Fruit fly (Drosophila melanogaster) whole organism, embryonic: ENCODE data around the gene 5-HT2B.

Source experiments
- Atf6 ChIP-seq: fragments of 200-800 bp; sonication (Bioruptor generic); IDR thresholded peaks from 2 replicates; pipeline ENCODE4 v1.3.6; 2022; ENCODE audit warnings: missing biosample characterization, missing genetic modification characterization
- Awh ChIP-seq: fragments of 200-800 bp; sonication (Bioruptor generic); IDR thresholded peaks from 2 replicates; pipeline ENCODE4, ENCODE4 v1.3.6; 2022; ENCODE audit warnings: missing biosample characterization, missing genetic modification characterization
- B-H1 ChIP-seq: fragments of 200-800 bp; sonication (Bioruptor generic); IDR thresholded peaks from 3 replicates; pipeline ENCODE4 v1.3.6; 2022; ENCODE audit warnings: missing biosample characterization, missing genetic modification characterization
- CG11247 ChIP-seq: fragments of 200-800 bp; sonication (Bioruptor generic); IDR thresholded peaks from 2 replicates; pipeline ENCODE4 v1.3.6; 2022; ENCODE audit warnings: missing biosample characterization, missing genetic modification characterization
- CG11504 ChIP-seq: fragments of 200-800 bp; sonication (Bioruptor generic); optimal IDR thresholded peaks from 3 replicates; lab custom pipeline; 2019; ENCODE audit warnings: missing biosample characterization, mild to moderate bottlenecking, missing genetic modification characterization, moderate library complexity
- CG12104 ChIP-seq: fragments of 200-800 bp; sonication (Bioruptor generic); optimal IDR thresholded peaks from 3 replicates; lab custom pipeline; 2016; ENCODE audit warnings: missing biosample characterization, missing genetic modification characterization
- CG12155 ChIP-seq: fragments of 200-800 bp; sonication (Bioruptor generic); optimal IDR thresholded peaks from 3 replicates; lab custom pipeline; 2016; ENCODE audit warnings: missing biosample characterization, missing genetic modification characterization
- CG13894 ChIP-seq: fragments of 200-800 bp; sonication (Bioruptor generic); optimal IDR thresholded peaks from 3 replicates; lab custom pipeline; 2018; ENCODE audit warnings: missing biosample characterization, mild to moderate bottlenecking, missing genetic modification characterization, moderate library complexity
- CG14014 ChIP-seq: fragments of 200-800 bp; sonication (Bioruptor generic); IDR thresholded peaks from 2 replicates; pipeline ENCODE4 v1.3.6; 2022; ENCODE audit warnings: missing biosample characterization, missing genetic modification characterization
- CG16813 ChIP-seq: fragments of 200-800 bp; sonication (Bioruptor generic); IDR thresholded peaks from 3 replicates; pipeline ENCODE4 v1.3.6; 2022; ENCODE audit warnings: missing biosample characterization, missing genetic modification characterization; ENCODE audit not compliant: partially characterized antibody
- CG17385 ChIP-seq: fragments of 200-800 bp; sonication (Bioruptor generic); optimal IDR thresholded peaks from 3 replicates; lab custom pipeline; 2018; ENCODE audit warnings: missing biosample characterization, mild to moderate bottlenecking, missing genetic modification characterization
- CG17568 ChIP-seq: fragments of 200-800 bp; sonication (Bioruptor generic); optimal IDR thresholded peaks from 2 replicates; lab custom pipeline; 2018; ENCODE audit warnings: missing biosample characterization, mild to moderate bottlenecking, missing genetic modification characterization, moderate library complexity
- CG18011 ChIP-seq: fragments of 200-800 bp; sonication (Bioruptor generic); optimal IDR thresholded peaks from 2 replicates; lab custom pipeline; 2017; ENCODE audit warnings: missing biosample characterization, missing genetic modification characterization, mild to moderate bottlenecking, moderate library complexity, missing genotype
- CG18599 ChIP-seq: fragments of 200-800 bp; sonication (Bioruptor generic); optimal IDR thresholded peaks from 3 replicates; lab custom pipeline; 2017; ENCODE audit warnings: missing biosample characterization, missing genetic modification characterization, mild to moderate bottlenecking, moderate library complexity, missing genetic modification reagents
- CG18764 ChIP-seq: fragments of 200-800 bp; sonication (Bioruptor generic); optimal IDR thresholded peaks from 3 replicates; lab custom pipeline; 2016; ENCODE audit warnings: missing biosample characterization, missing genetic modification characterization
- CG30403 ChIP-seq: fragments of 200-800 bp; sonication (Bioruptor generic); optimal IDR thresholded peaks from 3 replicates; lab custom pipeline; 2016; ENCODE audit warnings: missing biosample characterization, missing genetic modification characterization
- CG32772 ChIP-seq: fragments of 200-800 bp; sonication (Bioruptor generic); IDR thresholded peaks from 2 replicates; pipeline ENCODE4 v1.3.6; 2022; ENCODE audit warnings: missing biosample characterization, missing genetic modification characterization
- CG3281 ChIP-seq: fragments of 200-800 bp; sonication (Bioruptor generic); optimal IDR thresholded peaks from 3 replicates; lab custom pipeline; 2017; ENCODE audit warnings: missing biosample characterization, mild to moderate bottlenecking, missing genetic modification characterization
- CG34376 ChIP-seq: fragments of 200-800 bp; sonication (Bioruptor generic); optimal IDR thresholded peaks from 2 replicates; lab custom pipeline; 2018; ENCODE audit warnings: missing biosample characterization, mild to moderate bottlenecking, missing genetic modification characterization
- CG42726 ChIP-seq: fragments of 200-800 bp; sonication (Bioruptor generic); IDR thresholded peaks from 2 replicates; pipeline ENCODE4 v1.3.6; 2022; ENCODE audit warnings: missing biosample characterization, missing genetic modification characterization; ENCODE audit not compliant: partially characterized antibody
- CG4617 ChIP-seq: fragments of 200-800 bp; sonication (Bioruptor generic); optimal IDR thresholded peaks from 3 replicates; lab custom pipeline; 2016; ENCODE audit warnings: missing biosample characterization, missing genetic modification characterization, borderline replicate concordance
- CG7556 ChIP-seq: fragments of 200-800 bp; sonication (Bioruptor generic); optimal IDR thresholded peaks from 2 replicates; lab custom pipeline; 2017; ENCODE audit warnings: missing biosample characterization, mild to moderate bottlenecking, missing genetic modification characterization
- CG9437 ChIP-seq: fragments of 200-800 bp; sonication (Bioruptor generic); optimal IDR thresholded peaks from 2 replicates; lab custom pipeline; 2018; ENCODE audit warnings: missing biosample characterization, mild to moderate bottlenecking, missing genetic modification characterization
- CG9797 ChIP-seq: fragments of 200-800 bp; sonication (Bioruptor generic); optimal IDR thresholded peaks from 3 replicates; lab custom pipeline; 2018; ENCODE audit warnings: missing biosample characterization, mild to moderate bottlenecking, missing genetic modification characterization
- HHEX ChIP-seq: fragments of 200-800 bp; sonication (Bioruptor generic); optimal IDR thresholded peaks from 3 replicates; lab custom pipeline; 2017; ENCODE audit warnings: missing biosample characterization, mild to moderate bottlenecking, missing genetic modification characterization, missing genetic modification reagents
- HLH54F ChIP-seq: fragments of 200-800 bp; sonication (Bioruptor generic); optimal IDR thresholded peaks from 3 replicates; lab custom pipeline; 2016; ENCODE audit warnings: missing biosample characterization, missing genetic modification characterization
- HmgZ ChIP-seq: fragments of 200-800 bp; sonication (Bioruptor generic); optimal IDR thresholded peaks from 2 replicates; lab custom pipeline; 2018; ENCODE audit warnings: missing biosample characterization, mild to moderate bottlenecking, missing genetic modification characterization
- Lim3 ChIP-seq: fragments of 200-800 bp; sonication (Bioruptor generic); IDR thresholded peaks from 2 replicates; pipeline ENCODE4 v1.3.6; 2022; ENCODE audit warnings: missing biosample characterization, missing genetic modification characterization
- Med ChIP-seq: fragments of 200-800 bp; sonication (Bioruptor generic); peaks from one replicate; lab custom pipeline; 2016; ENCODE audit warnings: missing biosample characterization, missing genetic modification characterization, mild to moderate bottlenecking, inconsistent platforms, moderate library complexity
- Mrtf ChIP-seq: fragments of 200-800 bp; sonication (Bioruptor generic); IDR thresholded peaks from 3 replicates; pipeline ENCODE4 v1.3.6; 2022; ENCODE audit warnings: missing biosample characterization, missing genetic modification characterization
- Opbp ChIP-seq: fragments of 200-800 bp; sonication (Bioruptor generic); IDR thresholded peaks from 3 replicates; pipeline ENCODE4 v1.3.6; 2022; ENCODE audit warnings: missing biosample characterization, missing genetic modification characterization; ENCODE audit not compliant: partially characterized antibody
- Rx ChIP-seq: fragments of 200-800 bp; sonication (Bioruptor generic); IDR thresholded peaks from 2 replicates; pipeline ENCODE4 v1.3.6; 2022; ENCODE audit warnings: missing biosample characterization, missing genetic modification characterization
- Six4 ChIP-seq: fragments of 200-800 bp; sonication (Bioruptor generic); optimal IDR thresholded peaks from 2 replicates; lab custom pipeline; 2016; ENCODE audit warnings: missing biosample characterization, missing genetic modification characterization
- Sox100B ChIP-seq: fragments of 200-800 bp; sonication (Bioruptor generic); optimal IDR thresholded peaks from 3 replicates; lab custom pipeline; 2018; ENCODE audit warnings: missing biosample characterization, mild to moderate bottlenecking, missing genetic modification characterization
- Spps ChIP-seq: fragments of 200-800 bp; sonication (Bioruptor generic); optimal IDR thresholded peaks from 2 replicates; lab custom pipeline; 2018; ENCODE audit warnings: missing biosample characterization, mild to moderate bottlenecking, missing genetic modification characterization
- Xrp1 ChIP-seq: fragments of 200-800 bp; sonication (Bioruptor generic); IDR thresholded peaks from 2 replicates; pipeline ENCODE4 v1.3.6; 2022; ENCODE audit warnings: missing biosample characterization, missing genetic modification characterization
- ash1 ChIP-seq: fragments of 200-800 bp; sonication (Bioruptor generic); optimal IDR thresholded peaks from 2 replicates; lab custom pipeline; 2018; ENCODE audit warnings: missing biosample characterization, mild to moderate bottlenecking, missing genetic modification characterization
- bbx ChIP-seq: fragments of 200-800 bp; sonication (Bioruptor generic); IDR thresholded peaks from 2 replicates; pipeline ENCODE4 v1.3.6; 2022; ENCODE audit warnings: missing biosample characterization, missing genetic modification characterization; ENCODE audit not compliant: partially characterized antibody
- ci ChIP-seq: fragments of 200-800 bp; sonication (Bioruptor generic); IDR thresholded peaks from 3 replicates; pipeline ENCODE4 v1.3.6; 2022; ENCODE audit warnings: missing biosample characterization, missing genetic modification characterization
- eyg ChIP-seq: fragments of 200-800 bp; sonication (Bioruptor generic); optimal IDR thresholded peaks from 3 replicates; lab custom pipeline; 2016; ENCODE audit warnings: missing biosample characterization, missing genetic modification characterization
- fru ChIP-seq: fragments of >200 bp; optimal IDR thresholded peaks from 2 replicates; lab custom pipeline; 2017
- gem ChIP-seq: fragments of 200-800 bp; sonication (Bioruptor generic); optimal IDR thresholded peaks from 2 replicates; lab custom pipeline; 2019; ENCODE audit warnings: missing biosample characterization, mild to moderate bottlenecking, missing genetic modification characterization, moderate library complexity
- klu ChIP-seq: fragments of 200-800 bp; sonication (Bioruptor generic); IDR thresholded peaks from 2 replicates; pipeline ENCODE4 v1.3.6; 2022; ENCODE audit warnings: missing biosample characterization, missing genetic modification characterization
- pzg ChIP-seq: fragments of 200-800 bp; sonication (Bioruptor generic); optimal IDR thresholded peaks from 3 replicates; lab custom pipeline; 2018; ENCODE audit warnings: missing biosample characterization, mild to moderate bottlenecking, missing genetic modification characterization, moderate library complexity
- sd ChIP-seq: fragments of 200-800 bp; sonication (Bioruptor generic); optimal IDR thresholded peaks from 3 replicates; lab custom pipeline; 2018; ENCODE audit warnings: missing biosample characterization, mild to moderate bottlenecking, missing genetic modification characterization, moderate library complexity
- shn ChIP-seq: fragments of 200-800 bp; sonication (Bioruptor generic); optimal IDR thresholded peaks from 3 replicates; lab custom pipeline; 2016; ENCODE audit warnings: missing biosample characterization, missing genetic modification characterization
- slp2 ChIP-seq: fragments of 200-800 bp; sonication (Bioruptor generic); optimal IDR thresholded peaks from 2 replicates; lab custom pipeline; 2016; ENCODE audit warnings: missing biosample characterization, missing genetic modification characterization
- tap ChIP-seq: fragments of 200-800 bp; optimal IDR thresholded peaks from 3 replicates; lab custom pipeline; 2019; ENCODE audit warnings: missing biosample characterization, mild to moderate bottlenecking, missing genetic modification characterization, moderate library complexity
- tup ChIP-seq: fragments of 200-800 bp; sonication (Bioruptor generic); optimal IDR thresholded peaks from 2 replicates; lab custom pipeline; 2016; ENCODE audit warnings: missing biosample characterization, mild to moderate bottlenecking, missing genetic modification characterization, moderate library complexity
- tx ChIP-seq: fragments of 200-800 bp; sonication (Bioruptor generic); optimal IDR thresholded peaks from 2 replicates; lab custom pipeline; 2016; ENCODE audit warnings: missing biosample characterization, missing genetic modification characterization

Gene 5-HT2B

dm6 chr3R:8663668-8664283, 85.8 kb downstream of the 5-HT2B start, which contains the start of gene CG8032 (continued):
- TF ChIP-seq Mrtf (GFP tag; lab: Robert Waterston, UW), result 0 out of 3 replicates have a peak, but pooled peaks have one; percentile 36
- TF ChIP-seq CG4617 (GFP tag; lab: Kevin White, UChicago), result peak; percentile 61
- peak; percentile 70 for TF ChIP-seq HmgZ (tag; lab: Kevin White, UChicago)
- TF ChIP-seq tup (GFP tag; lab: Kevin White, UChicago), result no peak
- peak; percentile 51 for TF ChIP-seq gem
- no peak for TF ChIP-seq CG11247 (GFP tag; lab: Robert Waterston, UW)
- peak; percentile 76 for TF ChIP-seq CG12155 (GFP tag; lab: Kevin White, UChicago)
- TF ChIP-seq Med (GFP tag; lab: Kevin White, UChicago), result peak; percentile 95
- TF ChIP-seq HLH54F (GFP tag; lab: Kevin White, UChicago), result peak; percentile 19
- TF ChIP-seq tx (GFP tag; lab: Kevin White, UChicago), result peak; percentile 57
- no peak for TF ChIP-seq CG18011 (GFP tag; lab: Kevin White, UChicago)
- peak; percentile 75 for TF ChIP-seq pzg (GFP tag; lab: Kevin White, UChicago)
- no peak for TF ChIP-seq CG9437 (GFP tag; lab: Kevin White, UChicago)
- TF ChIP-seq CG17385 (GFP tag; lab: Kevin White, UChicago), result peak; percentile 11
- TF ChIP-seq CG12104 (GFP tag; lab: Kevin White, UChicago), result no peak
- TF ChIP-seq CG42726, result no peak
- TF ChIP-seq slp2, result peak; percentile 19
- TF ChIP-seq CG18764 (GFP tag; lab: Kevin White, UChicago), result no peak
- TF ChIP-seq CG11504 (tag; lab: Kevin White, UChicago), result peak; percentile 41
- TF ChIP-seq Atf6 (GFP tag; lab: Robert Waterston, UW), result peak; percentile 39; the same call in 1 of the 2 replicates
- TF ChIP-seq shn, result peak; percentile 36
- TF ChIP-seq bbx (GFP tag; lab: Robert Waterston, UW), result no peak; the same call in 1 of the 2 replicates
- TF ChIP-seq ash1 (GFP tag; lab: Kevin White, UChicago), result no peak
- no peak for TF ChIP-seq CG17568 (GFP tag; lab: Kevin White, UChicago)
- no peak for TF ChIP-seq HHEX (GFP tag; lab: Kevin White, UChicago)
- TF ChIP-seq Rx (GFP tag; lab: Robert Waterston, UW), result no peak
- TF ChIP-seq tap (tag; lab: Kevin White, UChicago), result peak; percentile 16
- TF ChIP-seq Xrp1, result peak; percentile 13; the same call in 1 of the 2 replicates
- TF ChIP-seq CG14014 (GFP tag; lab: Robert Waterston, UW), result no peak
- no peak for TF ChIP-seq klu (GFP tag; lab: Robert Waterston, UW)
- peak; percentile 7 for TF ChIP-seq CG18599
- TF ChIP-seq CG34376 (GFP tag; lab: Kevin White, UChicago), result peak; percentile 30
- peak; percentile 69 for TF ChIP-seq CG30403 (GFP tag; lab: Kevin White, UChicago)
- TF ChIP-seq fru (lab: Kevin White, UChicago), result no peak
- peak; percentile 17 for TF ChIP-seq CG7556
- TF ChIP-seq CG16813 (GFP tag; lab: Robert Waterston, UW), result peak; percentile 69
- TF ChIP-seq Awh (GFP tag; lab: Robert Waterston, UW), result no peak
- no peak for TF ChIP-seq B-H1 (GFP tag; lab: Robert Waterston, UW)
- TF ChIP-seq eyg (GFP tag; lab: Kevin White, UChicago), result peak; percentile 31
- TF ChIP-seq sd (tag; lab: Kevin White, UChicago), result no peak
- peak; percentile 4 for TF ChIP-seq Six4 (GFP tag; lab: Kevin White, UChicago)
- TF ChIP-seq Spps (tag; lab: Kevin White, UChicago), result no peak
- peak; percentile 46 for TF ChIP-seq CG13894 (tag; lab: Kevin White, UChicago)
- TF ChIP-seq Opbp (GFP tag; lab: Robert Waterston, UW), result no peak
- peak; percentile 25 for TF ChIP-seq Sox100B (GFP tag; lab: Kevin White, UChicago)
- no peak for TF ChIP-seq CG32772 (GFP tag; lab: Robert Waterston, UW)
- TF ChIP-seq CG9797 (GFP tag; lab: Kevin White, UChicago), result peak; percentile 26
- TF ChIP-seq Lim3 (GFP tag; lab: Robert Waterston, UW), result no peak
- no peak; the same call in 2 of the 3 replicates for TF ChIP-seq ci (GFP tag; lab: Robert Waterston, UW)
- no peak for TF ChIP-seq CG3281 (GFP tag; lab: Kevin White, UChicago)
